Fruit fly (Drosophila melanogaster): Measurements from ENCODE around the gene CG32024.

Gene CG32024

DNA sequence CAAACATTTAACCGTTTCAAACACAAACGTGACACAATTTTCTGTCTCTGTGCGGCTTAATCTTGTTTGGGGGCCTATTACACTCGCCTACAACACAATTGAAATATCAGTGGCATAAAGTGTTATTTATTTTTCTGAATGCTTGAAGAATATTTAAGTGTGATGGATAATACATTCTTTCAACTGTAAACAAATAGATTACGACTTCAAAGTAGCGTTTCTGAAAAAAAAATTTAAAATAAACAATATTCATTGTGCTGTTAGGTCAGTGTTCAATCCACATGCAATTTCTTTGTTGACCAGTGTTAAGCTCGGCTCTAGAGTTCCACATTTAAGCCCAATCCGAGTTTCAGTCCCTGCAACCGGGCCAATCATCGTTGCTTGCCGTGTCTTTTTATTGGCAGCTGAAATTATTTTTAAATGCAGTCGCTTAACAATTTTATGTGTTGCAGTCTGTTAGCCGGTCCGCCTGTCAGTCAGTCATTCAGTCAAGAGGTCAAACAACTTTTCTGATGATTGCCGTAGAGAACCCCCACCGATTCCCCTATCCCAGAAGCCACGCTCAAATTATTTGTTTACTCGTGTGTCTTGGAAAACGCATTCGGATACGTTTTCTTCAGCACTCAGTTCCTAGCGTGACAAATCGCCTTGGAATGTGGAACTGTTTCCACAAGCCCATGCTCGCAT, 34.3 kb upstream of the CG32024 start (continued):
- peak; percentile 56; the same call in 1 of the 2 replicates for TF ChIP-seq CG5953 (GFP tag; IDR thresholded peaks at IDR 0.05)
- TF ChIP-seq tin (GFP tag; optimal IDR thresholded peaks at IDR 0.05) = peak; percentile 55
- peak; percentile 51 for TF ChIP-seq trem (tag; optimal IDR thresholded peaks at IDR 0.05)
- peak; percentile 78 for TF ChIP-seq CG6689 (GFP tag; IDR thresholded peaks at IDR 0.05)
- no peak for TF ChIP-seq MESR4 (GFP tag; optimal IDR thresholded peaks at IDR 0.05)
- TF ChIP-seq B-H2 (GFP tag; optimal IDR thresholded peaks at IDR 0.05) = no peak
- TF ChIP-seq CG4617 (GFP tag; optimal IDR thresholded peaks at IDR 0.05; ENCODE audit: borderline replicate concordance) = peak; percentile 16
- peak; percentile 25 for TF ChIP-seq CG13296 (GFP tag; optimal IDR thresholded peaks at IDR 0.05)
- peak; percentile 54 for TF ChIP-seq Chrac-16 (GFP tag; optimal IDR thresholded peaks at IDR 0.05)
- no peak for TF ChIP-seq MBD-R2 (GFP tag; IDR thresholded peaks at IDR 0.05)
- TF ChIP-seq CG1647 (GFP tag; optimal IDR thresholded peaks at IDR 0.05) = no peak
- TF ChIP-seq unc-4 (GFP tag; IDR thresholded peaks at IDR 0.05; ENCODE audit: partially characterized antibody) = no peak
- no peak for TF ChIP-seq Elba2 (GFP tag; optimal IDR thresholded peaks at IDR 0.05)
- TF ChIP-seq Kr (GFP tag; optimal IDR thresholded peaks at IDR 0.05) = no peak
- TF ChIP-seq CG18011 (GFP tag; optimal IDR thresholded peaks at IDR 0.05) = peak; percentile 2
- peak; percentile 32 for TF ChIP-seq CG10147 (GFP tag; optimal IDR thresholded peaks at IDR 0.05)
- peak; percentile 43; the same call in 1 of the 2 replicates for TF ChIP-seq CG7372 (GFP tag; IDR thresholded peaks at IDR 0.05)
- peak; percentile 80 for TF ChIP-seq CG2202 (tag; optimal IDR thresholded peaks at IDR 0.05)
- peak; percentile 75 for TF ChIP-seq CG7556 (GFP tag; optimal IDR thresholded peaks at IDR 0.05)
- TF ChIP-seq psq (GFP tag; optimal IDR thresholded peaks at IDR 0.05) = no peak
- peak; percentile 61 for TF ChIP-seq Mad (GFP tag; optimal IDR thresholded peaks at IDR 0.05)
- peak; percentile 76 for TF ChIP-seq seq (GFP tag; IDR thresholded peaks at IDR 0.05)
- TF ChIP-seq CG6272 (GFP tag; IDR thresholded peaks at IDR 0.05) = peak; percentile 70
- no peak for TF ChIP-seq usp (GFP tag; optimal IDR thresholded peaks at IDR 0.05)
- peak; percentile 53 for TF ChIP-seq CG32772 (GFP tag; IDR thresholded peaks at IDR 0.05)
- no peak for TF ChIP-seq kay (GFP tag; optimal IDR thresholded peaks at IDR 0.05)
- TF ChIP-seq CG17568 (GFP tag; optimal IDR thresholded peaks at IDR 0.05) = peak; percentile 68
- TF ChIP-seq CG13894 (tag; optimal IDR thresholded peaks at IDR 0.05) = no peak
- TF ChIP-seq CG10267 (tag; optimal IDR thresholded peaks at IDR 0.05) = peak; percentile 83
- no peak for TF ChIP-seq ato (GFP tag; IDR thresholded peaks at IDR 0.05; ENCODE audit: partially characterized antibody)
- no peak for TF ChIP-seq CG7987 (GFP tag; optimal IDR thresholded peaks at IDR 0.05)
- no peak for TF ChIP-seq lbe (GFP tag; optimal IDR thresholded peaks at IDR 0.05)
- TF ChIP-seq zen (tag; optimal IDR thresholded peaks at IDR 0.05) = no peak
- no peak for TF ChIP-seq HLHmδ (GFP tag; optimal IDR thresholded peaks at IDR 0.05)
- peak; percentile 63 for TF ChIP-seq Med (GFP tag)
- TF ChIP-seq Dek (tag; optimal IDR thresholded peaks at IDR 0.05) = peak; percentile 27
- peak; percentile 57 for TF ChIP-seq sqz (GFP tag; optimal IDR thresholded peaks at IDR 0.05)
- peak; percentile 60 for TF ChIP-seq wor (GFP tag; IDR thresholded peaks at IDR 0.05)
- TF ChIP-seq Dbx (GFP tag; IDR thresholded peaks at IDR 0.05) = no peak
- peak; percentile 79 for TF ChIP-seq CG11504 (tag; optimal IDR thresholded peaks at IDR 0.05)
- TF ChIP-seq Rfx (GFP tag; IDR thresholded peaks at IDR 0.05) = 0 out of 2 replicates have a peak, but pooled peaks have one; percentile 31
- no peak for TF ChIP-seq da (GFP tag; optimal IDR thresholded peaks at IDR 0.05)
- no peak for TF ChIP-seq HLH4C (GFP tag; IDR thresholded peaks at IDR 0.05; ENCODE audit: partially characterized antibody)
- peak; percentile 54 for TF ChIP-seq ap (GFP tag; IDR thresholded peaks at IDR 0.05)
- TF ChIP-seq crp (GFP tag; optimal IDR thresholded peaks at IDR 0.05) = peak in 1 of 2 experiments; percentile 9
- peak; percentile 73; the same call in 2 of the 3 replicates for TF ChIP-seq CG11695 (GFP tag; IDR thresholded peaks at IDR 0.05)
- peak; percentile 3 for TF ChIP-seq ERR (GFP tag; optimal IDR thresholded peaks at IDR 0.05)
- peak; percentile 86 for TF ChIP-seq gem (tag; optimal IDR thresholded peaks at IDR 0.05)
- TF ChIP-seq ranshi (GFP tag; IDR thresholded peaks at IDR 0.05) = 0 out of 2 replicates have a peak, but pooled peaks have one; percentile 57

All from whole organism, embryonic.